Fruit fly (Drosophila melanogaster): ENCODE measurements around the gene CG11498.

The CG11498 gene

dm6 chr3R:30200091-30200698 lies 39.9 kb upstream of the CG11498 start (continued):
- TF ChIP-seq CG6813 (GFP tag; optimal IDR thresholded peaks at IDR 0.05) (no peak), disco-r (GFP tag; optimal IDR thresholded peaks at IDR 0.05) (no peak), Meics (GFP tag; optimal IDR thresholded peaks at IDR 0.05) (no peak), Rfx (GFP tag; IDR thresholded peaks at IDR 0.05) (peak; percentile 26; the same call in 1 of the 2 replicates), sug (tag; optimal IDR thresholded peaks at IDR 0.05) (peak; percentile 89), CG7839 (tag; optimal IDR thresholded peaks at IDR 0.05) (peak; percentile 31), Med (GFP tag) (peak; percentile 78), CG32767 (GFP tag; IDR thresholded peaks at IDR 0.05) (0 out of 2 replicates have a peak, but pooled peaks have one; percentile 27), CG7357 (GFP tag; IDR thresholded peaks at IDR 0.05) (0 out of 3 replicates have a peak, but pooled peaks have one; percentile 23), CG10209 (GFP tag; optimal IDR thresholded peaks at IDR 0.05) (peak; percentile 20), CG2120 (GFP tag; optimal IDR thresholded peaks at IDR 0.05) (peak; percentile 55), nmo (GFP tag; optimal IDR thresholded peaks at IDR 0.05) (no peak), Bgb (GFP tag; IDR thresholded peaks at IDR 0.05; ENCODE audit: partially characterized antibody) (no peak), Dfd (GFP tag; optimal IDR thresholded peaks at IDR 0.05) (no peak), CG10267 (tag; optimal IDR thresholded peaks at IDR 0.05) (no peak), HmgZ (tag; optimal IDR thresholded peaks at IDR 0.05) (no peak), vvl (GFP tag; IDR thresholded peaks at IDR 0.05) (peak; percentile 21; the same call in 1 of the 2 replicates), CG11504 (tag; optimal IDR thresholded peaks at IDR 0.05) (peak; percentile 36), Taf1 (GFP tag; IDR thresholded peaks at IDR 0.05) (0 out of 2 replicates have a peak, but pooled peaks have one; percentile 41), Oli (tag; optimal IDR thresholded peaks at IDR 0.05) (peak; percentile 8), zfh2 (GFP tag; optimal IDR thresholded peaks at IDR 0.05) (peak; percentile 11), GATAe (GFP tag; conservative IDR thresholded peaks at IDR 0.05) (0 out of 2 replicates have a peak, but pooled peaks have one; percentile 46), CG13624 (GFP tag; optimal IDR thresholded peaks at IDR 0.05) (peak; percentile 23), mam (GFP tag; optimal IDR thresholded peaks at IDR 0.05) (peak; percentile 38), sob (GFP tag; IDR thresholded peaks at IDR 0.05) (peak; percentile 52), CG18599 (GFP tag; optimal IDR thresholded peaks at IDR 0.05) (peak; percentile 42), CG3726 (GFP tag; IDR thresholded peaks at IDR 0.05) (no peak), Ada2b (GFP tag; IDR thresholded peaks at IDR 0.05) (0 out of 2 replicates have a peak, but pooled peaks have one; percentile 25), B-H2 (GFP tag; optimal IDR thresholded peaks at IDR 0.05) (no peak), Elba2 (GFP tag; optimal IDR thresholded peaks at IDR 0.05) (no peak), CG3163 (GFP tag; optimal IDR thresholded peaks at IDR 0.05) (peak; percentile 18), CG17359 (tag; optimal IDR thresholded peaks at IDR 0.05) (peak; percentile 18), ken (GFP tag; IDR thresholded peaks at IDR 0.05) (no peak), CG1647 (GFP tag; optimal IDR thresholded peaks at IDR 0.05) (no peak), CG9609 (GFP tag; optimal IDR thresholded peaks at IDR 0.05) (no peak), Hsf (GFP tag; optimal IDR thresholded peaks at IDR 0.05) (no peak), gsb (GFP tag; IDR thresholded peaks at IDR 0.05) (no peak), sr (GFP tag; IDR thresholded peaks at IDR 0.05) (peak; percentile 85), CG13296 (GFP tag; optimal IDR thresholded peaks at IDR 0.05) (peak; percentile 52), chinmo (GFP tag; IDR thresholded peaks at IDR 0.05; ENCODE audit: partially characterized antibody) (peak; percentile 71; the same call in 2 of the 4 replicates), CG10366 (GFP tag; IDR thresholded peaks at IDR 0.05) (no peak), Asciz (GFP tag; optimal IDR thresholded peaks at IDR 0.05) (no peak), CG4820 (GFP tag; optimal IDR thresholded peaks at IDR 0.05) (no peak), CG3281 (GFP tag; optimal IDR thresholded peaks at IDR 0.05) (peak; percentile 7), CG4707 (GFP tag; optimal IDR thresholded peaks at IDR 0.05) (no peak), da (GFP tag; optimal IDR thresholded peaks at IDR 0.05) (peak; percentile 13), grn (GFP tag; optimal IDR thresholded peaks at IDR 0.05) (peak; percentile 7), CoRest (tag; optimal IDR thresholded peaks at IDR 0.05) (peak; percentile 22), CG10543 (GFP tag; optimal IDR thresholded peaks at IDR 0.05) (peak; percentile 52), CG34422 (GFP tag; IDR thresholded peaks at IDR 0.05) (no peak)
